Worm (Caenorhabditis elegans): ENCODE data around the gene bath-31.

Gene bath-31

ce11 chrII:3721016-3721415, 10.8 kb upstream of the bath-31 start, which contains the start of gene C46E10.3:
TSS of gene C46E10.3 (plus strand) at chrII:3721316.
- no peak for TF ChIP-seq arid-1 (GFP tag; conservative IDR thresholded peaks at IDR 0.05)

ce11 chrII:3724175-3724715, 7.5 kb upstream of the bath-31 start, which contains the start of gene C46E10.1:
TSS of gene C46E10.1 (plus strand) at chrII:3724225.
- TF ChIP-seq aha-1 (tag) (peak; percentile 90), cey-2 (tag; optimal IDR thresholded peaks at IDR 0.05; ENCODE audit: borderline replicate concordance, insufficient read depth) (no peak)

- TF ChIP-seq nhr-6 (tag; optimal IDR thresholded peaks at IDR 0.05) (no peak), unc-62 (GFP tag; optimal IDR thresholded peaks at IDR 0.05 in 1 of 2) (peak in 1 of 2 experiments; percentile 28), unc-62 (tag; optimal IDR thresholded peaks at IDR 0.05) (no peak), mes-2 (tag; optimal IDR thresholded peaks at IDR 0.05; ENCODE audit: poor library complexity, severe bottlenecking) (no peak)
Measured at ce11 chrII:3727996-3728395, 3.8 kb upstream of the bath-31 start, which contains the start of gene C46E10.8. TSS of gene C46E10.8 (minus strand) at chrII:3728096.

ce11 chrII:3736893-3737375, 5.2 kb downstream of the bath-31 start, which contains the start of gene F12E12.6:
TSS of gene F12E12.6 (minus strand) at chrII:3736943.
- TF ChIP-seq F10B5.3 (tag; optimal IDR thresholded peaks at IDR 0.05) (no peak), zip-2 (tag; optimal IDR thresholded peaks at IDR 0.05) (no peak), dpl-1 (GFP tag; optimal IDR thresholded peaks at IDR 0.05) (no peak), dmd-8 (GFP tag; IDR thresholded peaks at IDR 0.05) (no peak), ama-1 (optimal IDR thresholded peaks at IDR 0.05) (no peak), nhr-10 (tag; optimal IDR thresholded peaks at IDR 0.05) (no peak), aly-2 (tag; optimal IDR thresholded peaks at IDR 0.05) (no peak), hlh-30 (tag; optimal IDR thresholded peaks at IDR 0.05; ENCODE audit: insufficient read depth) (no peak), dmd-9 (GFP tag; IDR thresholded peaks at IDR 0.05) (no peak), tra-1 (GFP tag; IDR thresholded peaks at IDR 0.05) (no peak), gei-8 (GFP tag; optimal IDR thresholded peaks at IDR 0.05) (no peak), vab-7 (GFP tag; IDR thresholded peaks at IDR 0.05) (no peak)

ce11 chrII:3739647-3740046, 7.9 kb downstream of the bath-31 start, which contains the start of gene F12E12.2:
TSS of gene F12E12.2 (plus strand) at chrII:3739947.
- TF ChIP-seq nhr-25 (tag; optimal IDR thresholded peaks at IDR 0.05; ENCODE audit: borderline replicate concordance, insufficient read depth), result no peak
- no peak for TF ChIP-seq spr-3 (GFP tag; optimal IDR thresholded peaks at IDR 0.05)
- TF ChIP-seq F10B5.3 (tag; optimal IDR thresholded peaks at IDR 0.05), result no peak
- no peak for TF ChIP-seq nhr-48 (tag; optimal IDR thresholded peaks at IDR 0.05)
- TF ChIP-seq mes-2 (tag; optimal IDR thresholded peaks at IDR 0.05; ENCODE audit: poor library complexity, severe bottlenecking), result no peak
- no peak for TF ChIP-seq ces-1 (GFP tag; optimal IDR thresholded peaks at IDR 0.05)
- TF ChIP-seq php-3 (GFP tag; IDR thresholded peaks at IDR 0.05), result no peak
- no peak for TF ChIP-seq unc-39 (tag; optimal IDR thresholded peaks at IDR 0.05)
- no peak for TF ChIP-seq tag-97 (GFP tag; IDR thresholded peaks at IDR 0.05)
- no peak for TF ChIP-seq mxl-2 (GFP tag; conservative IDR thresholded peaks at IDR 0.05)
- TF ChIP-seq nhr-11 (tag; optimal IDR thresholded peaks at IDR 0.05), result no peak
- no peak for TF ChIP-seq nhr-77 (tag; optimal IDR thresholded peaks at IDR 0.05)
- TF ChIP-seq lin-29 (GFP tag; IDR thresholded peaks at IDR 0.05), result no peak
- TF ChIP-seq ceh-28 (tag; optimal IDR thresholded peaks at IDR 0.05), result no peak
- no peak for TF ChIP-seq mdt-29 (GFP tag; IDR thresholded peaks at IDR 0.05)

ce11 chrII:3741584-3741983, 9.8 kb downstream of the bath-31 start, which contains the start of gene F12E12.1:
TSS of gene F12E12.1 (plus strand) at chrII:3741884.
- TF ChIP-seq saeg-2 (GFP tag; IDR thresholded peaks at IDR 0.05) (no peak), ama-1 (optimal IDR thresholded peaks at IDR 0.05) (no peak), jun-1 (tag; optimal IDR thresholded peaks at IDR 0.05) (no peak), mes-2 (tag; optimal IDR thresholded peaks at IDR 0.05; ENCODE audit: poor library complexity, severe bottlenecking) (no peak), ctbp-1 (GFP tag; IDR thresholded peaks at IDR 0.05) (no peak), nhr-28 (tag; optimal IDR thresholded peaks at IDR 0.05) (no peak), ceh-32 (tag; optimal IDR thresholded peaks at IDR 0.05; ENCODE audit: poor library complexity) (no peak), ZK546.5 (tag; optimal IDR thresholded peaks at IDR 0.05) (no peak), ceh-28 (tag; optimal IDR thresholded peaks at IDR 0.05) (no peak), zag-1 (tag; optimal IDR thresholded peaks at IDR 0.05) (no peak), R02D3.7 (tag; optimal IDR thresholded peaks at IDR 0.05) (no peak), nhr-76 (tag; optimal IDR thresholded peaks at IDR 0.05) (no peak), F10B5.3 (tag; optimal IDR thresholded peaks at IDR 0.05) (no peak), ztf-11 (tag; optimal IDR thresholded peaks at IDR 0.05) (no peak)
